Worm (Caenorhabditis elegans) whole organism, L4 larva: ENCODE results near the gene lgg-3.

ENCODE experiments used
- D1046.2 ChIP-seq: fragments of 200-800 bp; sonication (Bioruptor generic); IDR thresholded peaks from 2 replicates; pipeline ENCODE4 v1.3.6; 2022; ENCODE audit warnings: missing genetic modification characterization, missing compliant biosample characterization
- F10B5.3 ChIP-seq: sonication (generic microtip); optimal IDR thresholded peaks from 2 replicates; lab custom pipeline; 2016; ENCODE audit warnings: mild to moderate bottlenecking, missing genetic modification characterization, missing compliant biosample characterization
- F26F4.8 ChIP-seq: fragments of 200-800 bp; sonication (Bioruptor generic); conservative IDR thresholded peaks from 2 replicates; pipeline ENCODE4 v1.3.6; 2022; ENCODE audit warnings: missing genetic modification characterization, missing compliant biosample characterization
- F37D6.2 ChIP-seq: sonication (generic microtip); optimal IDR thresholded peaks from 2 replicates; lab custom pipeline; 2016; ENCODE audit warnings: mild to moderate bottlenecking, missing genetic modification characterization, missing compliant biosample characterization
- F44E2.7 ChIP-seq: fragments of 200-800 bp; sonication (Bioruptor generic); IDR thresholded peaks from 2 replicates; pipeline ENCODE4 v2.1.2; 2022; ENCODE audit warnings: missing genetic modification characterization, missing compliant biosample characterization
- T20F7.1 ChIP-seq: fragments of 200-800 bp; sonication (Bioruptor generic); optimal IDR thresholded peaks from 2 replicates; lab custom pipeline; 2018; ENCODE audit warnings: mild to moderate bottlenecking, missing genetic modification characterization, missing compliant biosample characterization
- T26A8.4 ChIP-seq: fragments of 200-800 bp; sonication (Bioruptor generic); IDR thresholded peaks from 2 replicates; pipeline ENCODE4 v1.3.6; 2022; ENCODE audit warnings: missing genetic modification characterization, missing compliant biosample characterization
- Y48G9A.11 ChIP-seq: fragments of 200-800 bp; sonication (Bioruptor generic); IDR thresholded peaks from 2 replicates; pipeline ENCODE4 v1.3.6; 2022; ENCODE audit warnings: missing genetic modification reagents, missing genetic modification characterization, missing compliant biosample characterization
- ZK337.2 ChIP-seq: fragments of 200-800 bp; sonication (Bioruptor generic); IDR thresholded peaks from 2 replicates; pipeline ENCODE4 v1.3.6; 2022; ENCODE audit warnings: missing genetic modification reagents, missing genetic modification characterization, missing compliant biosample characterization
- ZK546.5 ChIP-seq, 2 experiments: sonication (generic microtip); optimal IDR thresholded peaks; 2 replicates each; lab custom pipeline; 2017; ENCODE audit warnings: missing biosample characterization in 2 of 2, missing genetic modification characterization in 2 of 2
- aha-1 ChIP-seq: fragments of 150-350 bp; peaks from one replicate; lab custom pipeline; 2014; ENCODE audit warnings: missing biosample characterization, missing genetic modification characterization
- arid-1 ChIP-seq: fragments of 200-800 bp; sonication (Bioruptor generic); conservative IDR thresholded peaks from 2 replicates; pipeline ENCODE4 v1.3.6; 2022; ENCODE audit warnings: missing genetic modification reagents, missing genetic modification characterization, missing compliant biosample characterization
- ceh-28 ChIP-seq: fragments of 150-350 bp; optimal IDR thresholded peaks from 2 replicates; lab custom pipeline; 2014; ENCODE audit warnings: missing biosample characterization, missing genetic modification reagents, missing genetic modification characterization
- ceh-62 ChIP-seq: sonication (generic microtip); optimal IDR thresholded peaks from 2 replicates; lab custom pipeline; 2017; ENCODE audit warnings: missing biosample characterization, missing genetic modification characterization
- ceh-82 ChIP-seq: sonication (generic microtip); optimal IDR thresholded peaks from 2 replicates; lab custom pipeline; 2017; ENCODE audit warnings: missing biosample characterization, missing genetic modification characterization
- cey-2 ChIP-seq: sonication (generic microtip); optimal IDR thresholded peaks from 3 replicates; lab custom pipeline; 2017; ENCODE audit warnings: missing genetic modification characterization, mild to moderate bottlenecking, missing compliant biosample characterization, antibody characterized with exemption, borderline replicate concordance; ENCODE audit not compliant: insufficient read depth
- daf-16 ChIP-seq, 3 experiments: sonication (generic microtip); optimal IDR thresholded peaks; 2 replicates each; lab custom pipeline; 2016 to 2017; ENCODE audit warnings: missing genetic modification characterization in 3 of 3, missing genetic modification reagents in 3 of 3, mild to moderate bottlenecking in 2 of 3, missing compliant biosample characterization in 2 of 3, missing biosample characterization in 1 of 3, moderate library complexity in 1 of 3
- daf-19 ChIP-seq: fragments of 200-800 bp; sonication (Bioruptor generic); conservative IDR thresholded peaks from 2 replicates; pipeline ENCODE4 v1.3.6; 2022; ENCODE audit warnings: missing genetic modification characterization, missing compliant biosample characterization
- dmd-6 ChIP-seq: fragments of 200-800 bp; sonication (Bioruptor generic); IDR thresholded peaks from 2 replicates; pipeline ENCODE4 v1.3.6; 2022; ENCODE audit warnings: missing genetic modification reagents, missing genetic modification characterization, missing compliant biosample characterization
- dmd-8 ChIP-seq: fragments of 200-800 bp; sonication (Bioruptor generic); IDR thresholded peaks from 2 replicates; pipeline ENCODE4 v1.3.6; 2022; ENCODE audit warnings: missing genetic modification characterization, missing compliant biosample characterization
- dpl-1 ChIP-seq: fragments of 150-350 bp; optimal IDR thresholded peaks from 2 replicates; lab custom pipeline; 2014; ENCODE audit warnings: missing biosample characterization, missing genetic modification reagents, missing genetic modification characterization
- dve-1 ChIP-seq: sonication (generic microtip); optimal IDR thresholded peaks from 2 replicates; lab custom pipeline; 2017; ENCODE audit warnings: antibody characterized with exemption, mild to moderate bottlenecking, missing genetic modification characterization, missing compliant biosample characterization; ENCODE audit not compliant: insufficient read depth
- fos-1 ChIP-seq: fragments of 150-350 bp; optimal IDR thresholded peaks from 2 replicates; lab custom pipeline; 2014; ENCODE audit warnings: missing biosample characterization, missing genetic modification characterization
- hif-1 ChIP-seq, 2 experiments: sonication (generic microtip); optimal IDR thresholded peaks; 2 replicates each; lab custom pipeline; 2016 to 2017; ENCODE audit warnings: missing compliant biosample characterization in 2 of 2, missing genetic modification characterization in 2 of 2, missing genetic modification reagents in 2 of 2, missing genotype in 2 of 2, mild to moderate bottlenecking in 1 of 2
- hlh-30 ChIP-seq: sonication (generic microtip); optimal IDR thresholded peaks from 2 replicates; lab custom pipeline; 2017; ENCODE audit warnings: antibody characterized with exemption, mild to moderate bottlenecking, missing genetic modification characterization, missing compliant biosample characterization; ENCODE audit not compliant: insufficient read depth
- hmg-1.1 ChIP-seq: fragments of 200-800 bp; sonication (Bioruptor generic); IDR thresholded peaks from 2 replicates; pipeline ENCODE4 v1.3.6; 2022; ENCODE audit warnings: missing genetic modification reagents, missing genetic modification characterization, missing compliant biosample characterization
- lin-15B ChIP-seq: fragments of 150-350 bp; sonication (generic microtip); optimal IDR thresholded peaks from 3 replicates; lab custom pipeline; 2014; ENCODE audit warnings: missing biosample characterization, missing genetic modification characterization
- madf-5 ChIP-seq, 2 experiments: fragments of 200-800 bp; sonication (Bioruptor generic); IDR thresholded peaks; 2 replicates each; pipeline ENCODE4 v1.3.6; 2022; ENCODE audit warnings: missing compliant biosample characterization in 2 of 2, missing genetic modification characterization in 2 of 2
- madf-9 ChIP-seq: fragments of 200-800 bp; sonication (Bioruptor generic); conservative IDR thresholded peaks from 2 replicates; pipeline ENCODE4 v1.3.6; 2022; ENCODE audit warnings: missing genetic modification reagents, missing genetic modification characterization, missing compliant biosample characterization
- mdl-1 ChIP-seq, 2 experiments: fragments of 150-350 bp in 1 of 2; sonication (generic microtip) in 1 of 2; optimal IDR thresholded peaks; 2 replicates each; lab custom pipeline; 2014 to 2017; ENCODE audit warnings: missing biosample characterization in 2 of 2, missing genetic modification characterization in 2 of 2
- mep-1 ChIP-seq: fragments of 150-350 bp; sonication (generic microtip); optimal IDR thresholded peaks from 3 replicates; lab custom pipeline; 2014; ENCODE audit warnings: missing biosample characterization, missing genetic modification characterization
- mxl-3 ChIP-seq: fragments of 200-800 bp; sonication (Bioruptor generic); optimal IDR thresholded peaks from 2 replicates; lab custom pipeline; 2018; ENCODE audit warnings: mild to moderate bottlenecking, missing genetic modification characterization, missing compliant biosample characterization
- nhr-102 ChIP-seq: sonication (generic microtip); optimal IDR thresholded peaks from 2 replicates; lab custom pipeline; 2016; ENCODE audit warnings: mild to moderate bottlenecking, missing genetic modification characterization, moderate library complexity, missing compliant biosample characterization
- nhr-25 ChIP-seq: sonication (generic microtip); optimal IDR thresholded peaks from 2 replicates; lab custom pipeline; 2017; ENCODE audit warnings: missing genetic modification characterization, mild to moderate bottlenecking, missing compliant biosample characterization, antibody characterized with exemption, moderate library complexity, borderline replicate concordance; ENCODE audit not compliant: insufficient read depth
- nhr-41 ChIP-seq: fragments of 200-800 bp; sonication (Bioruptor generic); IDR thresholded peaks from 2 replicates; pipeline ENCODE4 v1.3.6; 2022; ENCODE audit warnings: missing genetic modification reagents, missing genetic modification characterization, missing compliant biosample characterization
- nhr-42 ChIP-seq: fragments of 200-800 bp; sonication (Bioruptor generic); IDR thresholded peaks from 2 replicates; pipeline ENCODE4 v1.3.6; 2022; ENCODE audit warnings: missing genetic modification characterization, missing compliant biosample characterization
- nhr-6 ChIP-seq: fragments of 150-350 bp; optimal IDR thresholded peaks from 2 replicates; lab custom pipeline; 2014; ENCODE audit warnings: missing biosample characterization, missing genetic modification characterization
- pha-4 ChIP-seq, 2 experiments: fragments of 150-350 bp in 1 of 2; fragments of 200-800 bp in 1 of 2; sonication (Bioruptor generic) in 1 of 2; IDR thresholded peaks in 1 of 2; optimal IDR thresholded peaks in 1 of 2; 2 replicates each; pipeline versions ENCODE4 v1.3.6 to Lab custom; 2014 to 2022; ENCODE audit warnings: missing genetic modification characterization in 2 of 2, missing genetic modification reagents in 2 of 2, missing biosample characterization in 1 of 2, missing compliant biosample characterization in 1 of 2
- php-3 ChIP-seq: fragments of 200-800 bp; sonication (Bioruptor generic); IDR thresholded peaks from 2 replicates; pipeline ENCODE4 v1.3.6; 2022; ENCODE audit warnings: missing genetic modification reagents, missing genetic modification characterization, missing compliant biosample characterization
- rbr-2 ChIP-seq: sonication (generic microtip); optimal IDR thresholded peaks from 2 replicates; lab custom pipeline; 2016; ENCODE audit warnings: missing genotype, missing genetic modification characterization, missing compliant biosample characterization
- set-16 ChIP-seq: fragments of 200-800 bp; sonication (Bioruptor generic); IDR thresholded peaks from 2 replicates; pipeline ENCODE4 v1.3.6; 2022; ENCODE audit warnings: missing genetic modification reagents, missing genetic modification characterization, missing compliant biosample characterization
- skn-1 ChIP-seq: fragments of 150-350 bp; optimal IDR thresholded peaks from 2 replicates; lab custom pipeline; 2014; ENCODE audit warnings: missing biosample characterization, missing genetic modification characterization
- snpc-4 ChIP-seq: fragments of 150-350 bp; optimal IDR thresholded peaks from 2 replicates; lab custom pipeline; 2014; ENCODE audit warnings: missing biosample characterization, missing genetic modification characterization
- spr-1 ChIP-seq: sonication (generic microtip); optimal IDR thresholded peaks from 2 replicates; lab custom pipeline; 2016; ENCODE audit warnings: mild to moderate bottlenecking, missing genetic modification characterization, missing compliant biosample characterization
- tra-1 ChIP-seq: fragments of 200-800 bp; sonication (Bioruptor generic); IDR thresholded peaks from 2 replicates; pipeline ENCODE4 v1.3.6; 2022; ENCODE audit warnings: missing genetic modification reagents, missing genetic modification characterization, missing compliant biosample characterization
- unc-62 ChIP-seq, 3 experiments: fragments of 150-350 bp in 1 of 3; sonication (generic microtip); optimal IDR thresholded peaks in 2 of 3; peaks in 1 of 3; 1 replicate in 1 of 3; 2 replicates in 2 of 3; lab custom pipeline; 2014 to 2017; ENCODE audit warnings: missing biosample characterization in 3 of 3, missing genetic modification characterization in 3 of 3, missing genetic modification reagents in 3 of 3, missing genotype in 1 of 3
- zag-1 ChIP-seq: fragments of 150-350 bp; optimal IDR thresholded peaks from 2 replicates; lab custom pipeline; 2014; ENCODE audit warnings: missing biosample characterization, missing genetic modification characterization
- zfp-3 ChIP-seq: fragments of 200-800 bp; sonication (Bioruptor generic); conservative IDR thresholded peaks from 2 replicates; pipeline ENCODE4 v1.3.6; 2022; ENCODE audit warnings: missing genetic modification reagents, missing genetic modification characterization, missing compliant biosample characterization
- zip-11 ChIP-seq: fragments of 200-800 bp; sonication (Bioruptor generic); IDR thresholded peaks from 2 replicates; pipeline ENCODE4 v1.3.6; 2022; ENCODE audit warnings: missing genetic modification characterization, missing compliant biosample characterization
- zip-2 ChIP-seq: fragments of 150-350 bp; optimal IDR thresholded peaks from 2 replicates; lab custom pipeline; 2014; ENCODE audit warnings: missing biosample characterization, missing genetic modification characterization

lgg-3 gene

DNA sequence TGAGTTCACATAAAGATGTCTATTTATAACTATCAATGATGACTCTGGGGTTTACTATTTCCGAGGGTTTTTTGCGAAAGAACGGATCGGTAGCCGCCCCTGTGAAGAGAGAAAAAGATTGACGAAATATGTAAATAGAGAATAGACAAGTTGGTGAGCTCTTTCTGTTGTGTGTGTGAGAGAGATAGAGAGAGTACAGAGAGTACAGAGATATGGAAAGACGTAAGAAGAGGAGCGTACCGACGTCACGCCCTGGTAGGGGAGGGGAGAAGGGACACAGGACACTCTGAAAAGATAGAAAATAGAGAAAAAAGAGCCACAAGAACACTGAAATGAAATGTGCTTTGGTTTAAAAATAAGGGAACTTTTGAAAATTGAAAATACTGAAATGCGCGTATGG lies 9.6 kb downstream of the lgg-3 start:
- peak; percentile 73 for TF ChIP-seq dve-1
- TF ChIP-seq php-3 (GFP tag; lab: Robert Waterston, UW), result no peak
- TF ChIP-seq nhr-42 (GFP tag; lab: Robert Waterston, UW), result no peak
- TF ChIP-seq lin-15B, result no peak
- peak; percentile 30 for TF ChIP-seq dpl-1 (GFP tag; lab: Kevin White, UChicago)
- TF ChIP-seq zip-11 (GFP tag; lab: Robert Waterston, UW), result no peak
- TF ChIP-seq ceh-62, result no peak
- no peak for TF ChIP-seq ceh-82 (tag; lab: Kevin White, UChicago)
- TF ChIP-seq nhr-6 (tag; lab: Kevin White, UChicago), result no peak
- no peak for TF ChIP-seq madf-9 (GFP tag; lab: Robert Waterston, UW)
- peak in 1 of 2 experiments; percentile 51 for TF ChIP-seq mdl-1 (tag; optimal IDR thresholded peaks at IDR 0.05; lab: Kevin White, UChicago)
- TF ChIP-seq F10B5.3 (tag; lab: Kevin White, UChicago), result no peak
- TF ChIP-seq nhr-41 (GFP tag; lab: Robert Waterston, UW), result no peak
- TF ChIP-seq ceh-28 (tag; lab: Kevin White, UChicago), result no peak
- TF ChIP-seq rbr-2 (tag; lab: Kevin White, UChicago), result peak; percentile 44
- TF ChIP-seq daf-19, result no peak
- TF ChIP-seq dmd-8 (GFP tag; lab: Robert Waterston, UW), result no peak
- no peak for TF ChIP-seq nhr-102 (tag; lab: Kevin White, UChicago)
- no peak for TF ChIP-seq F26F4.8 (GFP tag; lab: Robert Waterston, UW)
- no peak for TF ChIP-seq fos-1 (tag; lab: Kevin White, UChicago)
- no peak for TF ChIP-seq skn-1
- peak; percentile 66 for TF ChIP-seq mep-1 (tag; lab: Kevin White, UChicago)
- no peak for TF ChIP-seq daf-16 (GFP tag; optimal IDR thresholded peaks at IDR 0.05; lab: Kevin White, UChicago)
- peak; percentile 58 for TF ChIP-seq daf-16 (tag; optimal IDR thresholded peaks at IDR 0.05; lab: Kevin White, UChicago)
- no peak for TF ChIP-seq Y48G9A.11 (GFP tag; lab: Robert Waterston, UW)
- TF ChIP-seq set-16, result no peak
- no peak for TF ChIP-seq F44E2.7 (GFP tag; lab: Robert Waterston, UW)
- TF ChIP-seq hlh-30 (tag; lab: Kevin White, UChicago), result peak; percentile 76
- TF ChIP-seq aha-1 (tag; lab: Kevin White, UChicago), result peak; percentile 4
- TF ChIP-seq F37D6.2, result no peak
- TF ChIP-seq spr-1 (tag; lab: Kevin White, UChicago), result no peak
- TF ChIP-seq unc-62 (GFP tag; optimal IDR thresholded peaks at IDR 0.05 in 1 of 2; lab: Kevin White, UChicago), result no peak
- TF ChIP-seq unc-62 (tag; optimal IDR thresholded peaks at IDR 0.05; lab: Kevin White, UChicago), result no peak
- TF ChIP-seq zfp-3, result no peak
- TF ChIP-seq ZK337.2 (GFP tag; lab: Robert Waterston, UW), result no peak
- TF ChIP-seq mxl-3 (GFP tag; lab: Kevin White, UChicago), result no peak
- no peak for TF ChIP-seq D1046.2 (GFP tag; lab: Robert Waterston, UW)
- TF ChIP-seq snpc-4 (tag; lab: Kevin White, UChicago), result no peak
- no peak for TF ChIP-seq T20F7.1 (GFP tag; lab: Kevin White, UChicago)
- peak; percentile 35; the same call in 1 of the 2 replicates for TF ChIP-seq T26A8.4
- no peak for TF ChIP-seq nhr-25 (tag; lab: Kevin White, UChicago)
- no peak for TF ChIP-seq ZK546.5 (tag; optimal IDR thresholded peaks at IDR 0.05; lab: Kevin White, UChicago)
- TF ChIP-seq hmg-1.1 (GFP tag; lab: Robert Waterston, UW), result peak; percentile 60; the same call in 1 of the 2 replicates
- TF ChIP-seq dmd-6, result peak; percentile 35; the same call in 1 of the 2 replicates
- no peak for TF ChIP-seq arid-1 (GFP tag; lab: Robert Waterston, UW)
- no peak for TF ChIP-seq zag-1 (tag; lab: Kevin White, UChicago)
- TF ChIP-seq hif-1 (tag; optimal IDR thresholded peaks at IDR 0.05; lab: Kevin White, UChicago), result no peak
- TF ChIP-seq cey-2 (tag; lab: Kevin White, UChicago), result no peak
- TF ChIP-seq madf-5 (GFP tag; IDR thresholded peaks at IDR 0.05; lab: Robert Waterston, UW), result no peak
- no peak for TF ChIP-seq tra-1
- no peak for TF ChIP-seq pha-4 (GFP tag; IDR thresholded peaks at IDR 0.05; lab: Robert Waterston, UW)
- peak; percentile 73 for TF ChIP-seq pha-4 (tag; optimal IDR thresholded peaks at IDR 0.05; lab: Kevin White, UChicago)
- no peak for TF ChIP-seq zip-2 (tag; lab: Kevin White, UChicago)
